Fruit fly (Drosophila melanogaster) whole organism: Measurements from ENCODE around the gene CG5973.

ENCODE experiments used
- Dll ChIP-seq: fragments of >200 bp; optimal IDR thresholded peaks from 2 replicates; lab custom pipeline; 2017
- pan ChIP-seq: fragments of >200 bp; optimal IDR thresholded peaks from 2 replicates; lab custom pipeline; 2017
- usp ChIP-seq: fragments of >200 bp; optimal IDR thresholded peaks from 2 replicates; lab custom pipeline; 2017; ENCODE audit warnings: missing biosample characterization, missing genetic modification characterization, mixed read lengths

DNA sequence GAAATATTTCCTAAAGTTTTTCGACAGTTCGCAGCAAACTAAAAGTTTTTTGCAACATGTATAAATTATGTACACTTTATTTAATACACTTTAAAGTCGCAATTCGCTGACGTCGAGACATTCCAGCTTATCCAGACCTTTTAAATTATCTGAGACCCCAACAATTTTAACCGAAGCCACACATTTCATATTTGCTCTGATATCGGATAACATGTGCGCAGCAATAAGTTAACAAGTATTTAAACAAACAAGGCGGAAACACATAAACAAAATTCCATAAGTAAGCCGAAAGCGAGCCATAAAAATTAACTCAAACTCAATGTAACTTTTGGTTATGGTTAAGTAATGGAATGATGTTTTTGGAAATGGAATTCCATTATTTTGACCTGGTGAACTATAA is 56.2 kb downstream of the CG5973 start:
- TF ChIP-seq usp (GFP tag; lab: Kevin White, UChicago) (no peak), Dll (lab: Kevin White, UChicago) (no peak), pan (lab: Kevin White, UChicago) (no peak)
